Fruit fly (Drosophila melanogaster): ENCODE results near the gene CG15432.

Gene CG15432

DNA sequence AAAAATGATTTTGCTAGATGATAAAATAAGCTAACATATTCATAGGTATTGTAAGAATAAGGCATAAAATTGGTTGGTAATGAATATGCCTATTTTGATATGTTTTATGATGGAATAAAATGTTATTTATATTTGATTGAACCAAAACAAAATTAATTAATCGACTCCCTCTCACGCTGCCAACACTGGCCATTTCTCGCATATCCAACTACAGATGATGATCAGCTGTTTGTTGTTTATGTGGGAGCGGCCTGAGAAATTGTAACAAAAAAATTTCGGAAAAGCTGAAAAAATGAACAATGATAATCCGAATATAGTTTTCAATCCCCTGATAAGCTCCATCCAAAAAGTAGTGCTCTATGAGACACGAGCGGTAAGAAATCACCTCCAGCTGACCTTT lies 22.8 kb downstream of the CG15432 start, which contains the start of gene FIG4:
TSS of gene FIG4 (plus strand) at position 229 of the 400 bp plus-strand sequence.
- TF ChIP-seq row (GFP tag; IDR thresholded peaks at IDR 0.05) (peak; percentile 76), Bgb (GFP tag; IDR thresholded peaks at IDR 0.05; ENCODE audit: partially characterized antibody) (peak; percentile 52; the same call in 1 of the 2 replicates), grau (tag; optimal IDR thresholded peaks at IDR 0.05) (peak; percentile 10), gcm2 (GFP tag; optimal IDR thresholded peaks at IDR 0.05) (no peak), gfzf (GFP tag; optimal IDR thresholded peaks at IDR 0.05) (no peak), CG3847 (GFP tag; IDR thresholded peaks at IDR 0.05) (no peak), Scr (GFP tag; IDR thresholded peaks at IDR 0.05; ENCODE audit: partially characterized antibody) (peak; percentile 79), fd96Cb (tag; optimal IDR thresholded peaks at IDR 0.05) (no peak), Sry-δ (GFP tag; optimal IDR thresholded peaks at IDR 0.05) (peak; percentile 36), hbn (GFP tag; IDR thresholded peaks at IDR 0.05; ENCODE audit: partially characterized antibody) (peak; percentile 83), CG14710 (tag; optimal IDR thresholded peaks at IDR 0.05) (peak; percentile 33), CG10267 (tag; optimal IDR thresholded peaks at IDR 0.05) (peak; percentile 35), CG10959 (GFP tag; IDR thresholded peaks at IDR 0.05) (no peak), CG4328 (GFP tag; optimal IDR thresholded peaks at IDR 0.05) (no peak), bbx (GFP tag; IDR thresholded peaks at IDR 0.05; ENCODE audit: partially characterized antibody) (peak; percentile 65; the same call in 1 of the 2 replicates), Ptx1 (GFP tag; IDR thresholded peaks at IDR 0.05) (no peak), CG34422 (GFP tag; IDR thresholded peaks at IDR 0.05) (peak; percentile 21; the same call in 1 of the 3 replicates), CG6254 (GFP tag; optimal IDR thresholded peaks at IDR 0.05) (peak; percentile 39), gcm (GFP tag; optimal IDR thresholded peaks at IDR 0.05) (peak; percentile 14), inv (GFP tag; IDR thresholded peaks at IDR 0.05; ENCODE audit: partially characterized antibody) (peak; percentile 48), CG2120 (GFP tag; optimal IDR thresholded peaks at IDR 0.05) (peak; percentile 1), Med (GFP tag) (peak; percentile 45), CG9817 (tag; optimal IDR thresholded peaks at IDR 0.05) (no peak), disco-r (GFP tag; optimal IDR thresholded peaks at IDR 0.05) (no peak), BEAF-32 (GFP tag; optimal IDR thresholded peaks at IDR 0.05) (peak; percentile 74), sd (tag; optimal IDR thresholded peaks at IDR 0.05) (peak; percentile 68), Dll (GFP tag; IDR thresholded peaks at IDR 0.05; ENCODE audit: partially characterized antibody) (peak; percentile 92), kni (GFP tag; optimal IDR thresholded peaks at IDR 0.05) (peak; percentile 10), CG34376 (GFP tag; optimal IDR thresholded peaks at IDR 0.05) (peak; percentile 3), MESR4 (GFP tag; optimal IDR thresholded peaks at IDR 0.05) (peak; percentile 2), MBD-R2 (GFP tag; IDR thresholded peaks at IDR 0.05) (peak; percentile 89), cg (GFP tag; optimal IDR thresholded peaks at IDR 0.05) (no peak), Doc3 (GFP tag; IDR thresholded peaks at IDR 0.05; ENCODE audit: partially characterized antibody) (peak; percentile 91), unc-4 (GFP tag; IDR thresholded peaks at IDR 0.05; ENCODE audit: partially characterized antibody) (peak; percentile 75), CG34224 (GFP tag; IDR thresholded peaks at IDR 0.05; ENCODE audit: partially characterized antibody) (peak; percentile 87), CG2116 (GFP tag; optimal IDR thresholded peaks at IDR 0.05) (peak; percentile 13), CG13287 (GFP tag; IDR thresholded peaks at IDR 0.05; ENCODE audit: partially characterized antibody) (peak; percentile 86), amos (GFP tag; IDR thresholded peaks at IDR 0.05; ENCODE audit: partially characterized antibody) (peak; percentile 57), rib (GFP tag; IDR thresholded peaks at IDR 0.05) (no peak), Opbp (GFP tag; IDR thresholded peaks at IDR 0.05; ENCODE audit: partially characterized antibody) (peak; percentile 54; the same call in 1 of the 3 replicates), vnd (GFP tag; IDR thresholded peaks at IDR 0.05; ENCODE audit: partially characterized antibody) (0 out of 3 replicates have a peak, but pooled peaks have one; percentile 23), CG2129 (GFP tag; IDR thresholded peaks at IDR 0.05; ENCODE audit: partially characterized antibody) (peak; percentile 82), CG10654 (GFP tag; optimal IDR thresholded peaks at IDR 0.05) (no peak), HLH4C (GFP tag; IDR thresholded peaks at IDR 0.05; ENCODE audit: partially characterized antibody) (peak; percentile 60; the same call in 2 of the 3 replicates), CoRest (tag; optimal IDR thresholded peaks at IDR 0.05) (peak; percentile 20), CG15601 (tag; optimal IDR thresholded peaks at IDR 0.05) (no peak), zen2 (GFP tag; IDR thresholded peaks at IDR 0.05; ENCODE audit: partially characterized antibody) (peak; percentile 89)
